Worm (Caenorhabditis elegans) whole organism, early embryonic: ENCODE measurements around the gene E04F6.9.

Source experiments
- B0310.2 ChIP-seq: sonication (generic microtip); optimal IDR thresholded peaks from 2 replicates; lab custom pipeline; 2016; ENCODE audit warnings: mild to moderate bottlenecking, missing genetic modification characterization, missing compliant biosample characterization
- F13C5.2 ChIP-seq: sonication (generic microtip); optimal IDR thresholded peaks from 2 replicates; lab custom pipeline; 2017; ENCODE audit warnings: mild to moderate bottlenecking, missing genetic modification characterization, inconsistent platforms, missing compliant biosample characterization
- aly-1 ChIP-seq: sonication (generic microtip); optimal IDR thresholded peaks from 2 replicates; lab custom pipeline; 2016; ENCODE audit warnings: missing genetic modification characterization, missing compliant biosample characterization
- ama-1 ChIP-seq: fragments of 150-350 bp; optimal IDR thresholded peaks from 2 replicates; lab custom pipeline; 2014
- ceh-13 ChIP-seq: fragments of 200-800 bp; sonication (Bioruptor generic); optimal IDR thresholded peaks from 2 replicates; lab custom pipeline; 2018; ENCODE audit warnings: mild to moderate bottlenecking, missing genetic modification characterization, missing compliant biosample characterization
- ceh-36 ChIP-seq: sonication (generic microtip); optimal IDR thresholded peaks from 2 replicates; lab custom pipeline; 2016; ENCODE audit warnings: missing genetic modification characterization, inconsistent platforms, missing compliant biosample characterization
- ets-7 ChIP-seq: sonication (generic microtip); optimal IDR thresholded peaks from 2 replicates; lab custom pipeline; 2016; ENCODE audit warnings: missing genotype, missing genetic modification characterization, missing compliant biosample characterization
- flt-1 ChIP-seq: fragments of 200-800 bp; sonication (Bioruptor generic); IDR thresholded peaks from 2 replicates; pipeline ENCODE4 v1.3.6; 2022; ENCODE audit warnings: missing genetic modification characterization, missing compliant biosample characterization
- hmbx-1 ChIP-seq: sonication (generic microtip); optimal IDR thresholded peaks from 2 replicates; lab custom pipeline; 2016; ENCODE audit warnings: mild to moderate bottlenecking, missing genetic modification characterization, missing compliant biosample characterization
- hmg-4 ChIP-seq: fragments of 200-800 bp; sonication (Bioruptor generic); optimal IDR thresholded peaks from 2 replicates; lab custom pipeline; 2018; ENCODE audit warnings: mild to moderate bottlenecking, missing genetic modification characterization, missing compliant biosample characterization
- hnd-1 ChIP-seq: sonication (generic microtip); optimal IDR thresholded peaks from 2 replicates; lab custom pipeline; 2016; ENCODE audit warnings: missing genetic modification characterization, missing compliant biosample characterization
- pes-1 ChIP-seq: fragments of 200-800 bp; sonication (Bioruptor generic); IDR thresholded peaks from 2 replicates; pipeline ENCODE4 v1.3.6; 2022; ENCODE audit warnings: missing genetic modification reagents, missing genetic modification characterization, missing compliant biosample characterization
- scrt-1 ChIP-seq: fragments of 200-800 bp; sonication (Bioruptor generic); IDR thresholded peaks from 2 replicates; pipeline ENCODE4 v1.3.6; 2022; ENCODE audit warnings: missing genetic modification characterization, missing compliant biosample characterization
- sea-1 ChIP-seq: fragments of 200-800 bp; sonication (Bioruptor generic); conservative IDR thresholded peaks from 2 replicates; pipeline ENCODE4 v1.3.6; 2022; ENCODE audit warnings: missing genetic modification characterization, missing compliant biosample characterization
- tbx-11 ChIP-seq: fragments of 200-800 bp; sonication (Bioruptor generic); IDR thresholded peaks from 2 replicates; pipeline ENCODE4 v1.3.6; 2022; ENCODE audit warnings: missing genetic modification characterization, missing compliant biosample characterization
- tbx-37 ChIP-seq: fragments of 200-800 bp; sonication (Bioruptor generic); conservative IDR thresholded peaks from 2 replicates; pipeline ENCODE4 v1.3.6; 2022; ENCODE audit warnings: missing genetic modification reagents, missing genetic modification characterization, missing compliant biosample characterization
- tra-4 ChIP-seq: sonication (generic microtip); optimal IDR thresholded peaks from 2 replicates; lab custom pipeline; 2017; ENCODE audit warnings: missing genetic modification characterization, missing compliant biosample characterization

The E04F6.9 gene

ce11 chrII:7238791-7239190 lies 26.8 kb upstream of the E04F6.9 start:
- TF ChIP-seq aly-1 (tag; lab: Kevin White, UChicago) (no peak), pes-1 (GFP tag; lab: Robert Waterston, UW) (no peak), ceh-13 (GFP tag; lab: Kevin White, UChicago) (no peak), flt-1 (no peak), scrt-1 (GFP tag; lab: Robert Waterston, UW) (no peak), hnd-1 (no peak), ets-7 (no peak), ama-1 (lab: Kevin White, UChicago) (no peak), hmbx-1 (tag; lab: Kevin White, UChicago) (no peak), F13C5.2 (tag; lab: Kevin White, UChicago) (no peak), hmg-4 (GFP tag; lab: Kevin White, UChicago) (no peak), tbx-11 (GFP tag; lab: Robert Waterston, UW) (no peak), tra-4 (tag; lab: Kevin White, UChicago) (no peak), B0310.2 (tag; lab: Kevin White, UChicago) (no peak), ceh-36 (no peak), tbx-37 (no peak), sea-1 (GFP tag; lab: Robert Waterston, UW) (no peak)

ce11 chrII:7238248-7238647 lies 26.3 kb upstream of the E04F6.9 start, which contains the start of gene aqp-1:
Gene aqp-1, minus strand, starts transcription at chrII:7238349.
- TF ChIP-seq tbx-11 (GFP tag; lab: Robert Waterston, UW) (no peak), ceh-13 (GFP tag; lab: Kevin White, UChicago) (no peak), ets-7 (no peak), tbx-37 (no peak), ama-1 (lab: Kevin White, UChicago) (no peak), flt-1 (no peak), aly-1 (tag; lab: Kevin White, UChicago) (no peak)

ce11 chrII:7236937-7237336 lies 25.0 kb upstream of the E04F6.9 start:
- TF ChIP-seq tbx-37 (no peak), ets-7 (no peak), hnd-1 (no peak), sea-1 (GFP tag; lab: Robert Waterston, UW) (no peak), tbx-11 (GFP tag; lab: Robert Waterston, UW) (no peak), hmg-4 (GFP tag; lab: Kevin White, UChicago) (no peak), tra-4 (tag; lab: Kevin White, UChicago) (no peak), aly-1 (tag; lab: Kevin White, UChicago) (no peak), ceh-36 (no peak), scrt-1 (GFP tag; lab: Robert Waterston, UW) (no peak), ama-1 (lab: Kevin White, UChicago) (no peak), ceh-13 (GFP tag; lab: Kevin White, UChicago) (no peak), pes-1 (GFP tag; lab: Robert Waterston, UW) (no peak), flt-1 (no peak), B0310.2 (tag; lab: Kevin White, UChicago) (no peak), F13C5.2 (tag; lab: Kevin White, UChicago) (no peak), hmbx-1 (tag; lab: Kevin White, UChicago) (no peak)

ce11 chrII:7233274-7233673 lies 21.3 kb upstream of the E04F6.9 start:
- TF ChIP-seq ceh-13 (GFP tag; lab: Kevin White, UChicago) (no peak), hmbx-1 (tag; lab: Kevin White, UChicago) (no peak), hmg-4 (GFP tag; lab: Kevin White, UChicago) (no peak), ets-7 (no peak), sea-1 (GFP tag; lab: Robert Waterston, UW) (no peak), tra-4 (tag; lab: Kevin White, UChicago) (no peak)

- no peak for TF ChIP-seq pes-1 (GFP tag; lab: Robert Waterston, UW)
- TF ChIP-seq ets-7 = no peak
- no peak for TF ChIP-seq tbx-37
Measured at ce11 chrII:7232517-7232916, 20.6 kb upstream of the E04F6.9 start, which contains the start of gene ctsa-3.1. Gene ctsa-3.1, plus strand, starts transcription at chrII:7232853.

ce11 chrII:7231951-7232350 lies 20.0 kb upstream of the E04F6.9 start:
- TF ChIP-seq hmg-4 (GFP tag; lab: Kevin White, UChicago) = no peak
- no peak for TF ChIP-seq flt-1
- no peak for TF ChIP-seq B0310.2 (tag; lab: Kevin White, UChicago)
- no peak for TF ChIP-seq pes-1 (GFP tag; lab: Robert Waterston, UW)
- TF ChIP-seq F13C5.2 (tag; lab: Kevin White, UChicago) = no peak
- TF ChIP-seq hnd-1 = no peak
- no peak for TF ChIP-seq ceh-36
- TF ChIP-seq hmbx-1 (tag; lab: Kevin White, UChicago) = no peak
- TF ChIP-seq scrt-1 (GFP tag; lab: Robert Waterston, UW) = no peak
- no peak for TF ChIP-seq ets-7
- TF ChIP-seq ama-1 (lab: Kevin White, UChicago) = no peak

ce11 chrII:7230684-7231083 lies 18.7 kb upstream of the E04F6.9 start:
- TF ChIP-seq pes-1 (GFP tag; lab: Robert Waterston, UW) (no peak), tra-4 (tag; lab: Kevin White, UChicago) (no peak), B0310.2 (tag; lab: Kevin White, UChicago) (no peak), aly-1 (tag; lab: Kevin White, UChicago) (no peak)

ce11 chrII:7228646-7229200 lies 16.8 kb upstream of the E04F6.9 start, which contains the start of gene F32A5.4:
Gene F32A5.4, plus strand, starts transcription at chrII:7229150.
- TF ChIP-seq ets-7 (no peak), ceh-36 (no peak), pes-1 (GFP tag; lab: Robert Waterston, UW) (no peak), flt-1 (no peak), ceh-13 (GFP tag; lab: Kevin White, UChicago) (no peak), hnd-1 (no peak), B0310.2 (tag; lab: Kevin White, UChicago) (no peak), hmg-4 (GFP tag; lab: Kevin White, UChicago) (no peak), ama-1 (lab: Kevin White, UChicago) (no peak), scrt-1 (GFP tag; lab: Robert Waterston, UW) (no peak), tbx-11 (GFP tag; lab: Robert Waterston, UW) (no peak), tbx-37 (no peak), hmbx-1 (tag; lab: Kevin White, UChicago) (no peak), tra-4 (tag; lab: Kevin White, UChicago) (no peak)
